Worm (Caenorhabditis elegans): Measurements from ENCODE around the gene gplb-1.
A peak's percentile ranks its signal among the peaks of the same experiment; 100 is the strongest.

gplb-1 gene

DNA sequence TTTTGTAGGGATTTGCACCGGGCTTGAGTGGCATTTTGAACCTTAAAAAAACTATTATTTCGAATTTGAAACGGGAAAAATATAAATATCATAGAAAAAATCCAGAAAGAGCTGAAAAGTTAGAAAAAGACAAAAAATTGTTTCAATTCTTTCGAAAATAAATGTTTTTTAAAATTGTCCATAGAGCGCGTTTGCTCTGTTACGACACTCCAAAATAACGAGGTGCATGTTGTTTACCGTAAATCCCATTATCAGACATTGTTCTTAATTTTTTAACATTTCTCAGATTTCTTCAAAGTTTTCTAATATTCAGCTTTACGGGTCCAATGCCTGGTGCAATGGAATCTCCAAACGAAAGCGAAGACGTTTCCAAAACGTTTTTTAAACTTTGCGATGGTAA is 9.0 kb downstream of the gplb-1 start, which contains the start of the genes dnj-22 and natc-1 (continued):
- TF ChIP-seq unc-62 (GFP tag; optimal IDR thresholded peaks at IDR 0.05 in 1 of 2) (no peak), unc-62 (tag; optimal IDR thresholded peaks at IDR 0.05) (no peak), hif-1 (tag; optimal IDR thresholded peaks at IDR 0.05) (peak in 1 of 2 experiments; percentile 19), ZK546.5 (tag; optimal IDR thresholded peaks at IDR 0.05) (no peak), pqm-1 (tag; optimal IDR thresholded peaks at IDR 0.05) (no peak)

- TF ChIP-seq Y48G9A.11 (GFP tag; IDR thresholded peaks at IDR 0.05) (no peak), lsy-2 (tag; optimal IDR thresholded peaks at IDR 0.05) (peak in 1 of 2 experiments; percentile 17), hlh-30 (tag; optimal IDR thresholded peaks at IDR 0.05; ENCODE audit: insufficient read depth) (peak; percentile 55), lin-15B (tag; optimal IDR thresholded peaks at IDR 0.05) (no peak), hmg-1.1 (GFP tag; IDR thresholded peaks at IDR 0.05) (no peak), madf-5 (GFP tag; IDR thresholded peaks at IDR 0.05) (no peak), mes-2 (tag; optimal IDR thresholded peaks at IDR 0.05; ENCODE audit: poor library complexity, severe bottlenecking) (peak; percentile 28), mdl-1 (tag; optimal IDR thresholded peaks at IDR 0.05) (no peak), hlh-11 (tag; optimal IDR thresholded peaks at IDR 0.05) (no peak), daf-8 (GFP tag; IDR thresholded peaks at IDR 0.05) (no peak), lin-38 (GFP tag; IDR thresholded peaks at IDR 0.05) (peak; percentile 54), jun-1 (tag; optimal IDR thresholded peaks at IDR 0.05) (no peak), aha-1 (tag) (peak; percentile 9), rbr-2 (tag; optimal IDR thresholded peaks at IDR 0.05) (no peak), arid-1 (GFP tag; conservative IDR thresholded peaks at IDR 0.05) (no peak), nhr-76 (tag; optimal IDR thresholded peaks at IDR 0.05) (no peak), dmd-6 (GFP tag; IDR thresholded peaks at IDR 0.05) (no peak), daf-12 (tag; optimal IDR thresholded peaks at IDR 0.05) (no peak), Y5F2A.4 (GFP tag; optimal IDR thresholded peaks at IDR 0.05) (no peak), nhr-111 (GFP tag; optimal IDR thresholded peaks at IDR 0.05) (no peak), dve-1 (tag; optimal IDR thresholded peaks at IDR 0.05; ENCODE audit: insufficient read depth) (peak; percentile 8), mep-1 (tag; optimal IDR thresholded peaks at IDR 0.05) (peak; percentile 15)
Observed at ce11 chrV:8460800-8461199, 10.2 kb downstream of the gplb-1 start.

DNA sequence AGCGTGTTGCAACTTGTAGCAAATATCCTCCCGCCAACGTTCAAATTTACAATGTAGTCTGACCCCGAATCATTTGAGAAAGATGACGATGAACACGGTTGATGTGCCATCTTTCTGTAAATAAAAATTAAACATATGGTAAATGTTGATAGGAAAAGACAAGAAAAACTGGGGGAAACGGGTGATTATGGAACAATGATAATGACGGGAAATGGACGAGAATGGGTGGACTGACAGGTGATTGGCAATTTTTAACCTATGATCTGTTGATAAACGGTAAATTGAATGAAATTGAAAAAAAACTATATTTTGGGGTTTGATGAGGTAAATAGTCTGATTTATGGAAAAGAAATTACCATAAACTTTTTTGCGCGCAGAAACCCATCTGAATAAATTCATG is 10.7 kb downstream of the gplb-1 start, which contains the start of gene T23B12.6:
TSS of gene T23B12.6 (minus strand) at position 114 of the 400 bp plus-strand sequence.
- TF ChIP-seq daf-16 (GFP tag; optimal IDR thresholded peaks at IDR 0.05): no peak
- peak; percentile 86 for TF ChIP-seq daf-16 (tag; optimal IDR thresholded peaks at IDR 0.05)
- TF ChIP-seq nhr-28 (tag; optimal IDR thresholded peaks at IDR 0.05): peak; percentile 47
- TF ChIP-seq skn-1 (tag; optimal IDR thresholded peaks at IDR 0.05): no peak
- TF ChIP-seq unc-62 (GFP tag; optimal IDR thresholded peaks at IDR 0.05 in 1 of 2): peak in 1 of 2 experiments; percentile 31
- TF ChIP-seq unc-62 (tag; optimal IDR thresholded peaks at IDR 0.05): no peak
- TF ChIP-seq R02D3.7 (tag; optimal IDR thresholded peaks at IDR 0.05): no peak
- TF ChIP-seq pqm-1 (tag; optimal IDR thresholded peaks at IDR 0.05): peak; percentile 37
- TF ChIP-seq dmd-9 (GFP tag; IDR thresholded peaks at IDR 0.05): no peak
- TF ChIP-seq php-3 (GFP tag; IDR thresholded peaks at IDR 0.05): no peak
- TF ChIP-seq tra-1 (GFP tag; IDR thresholded peaks at IDR 0.05): 0 out of 2 replicates have a peak, but pooled peaks have one; percentile 51
- no peak for TF ChIP-seq lim-7 (GFP tag; IDR thresholded peaks at IDR 0.05)
- TF ChIP-seq ctbp-1 (GFP tag; IDR thresholded peaks at IDR 0.05): no peak
- no peak for TF ChIP-seq zag-1 (tag; optimal IDR thresholded peaks at IDR 0.05)
- no peak for TF ChIP-seq aly-2 (tag; optimal IDR thresholded peaks at IDR 0.05)
- no peak for TF ChIP-seq nhr-111 (GFP tag; optimal IDR thresholded peaks at IDR 0.05)
- TF ChIP-seq dmd-6 (GFP tag; IDR thresholded peaks at IDR 0.05): peak; percentile 88
- no peak for TF ChIP-seq nhr-42 (GFP tag; IDR thresholded peaks at IDR 0.05)
- no peak for TF ChIP-seq Y48G9A.11 (GFP tag; IDR thresholded peaks at IDR 0.05)
- TF ChIP-seq hlh-11 (tag; optimal IDR thresholded peaks at IDR 0.05): peak; percentile 59
- TF ChIP-seq lin-13 (GFP tag; optimal IDR thresholded peaks at IDR 0.05): no peak
- peak; percentile 70 for TF ChIP-seq nhr-77 (tag; optimal IDR thresholded peaks at IDR 0.05)
- peak; percentile 69 for TF ChIP-seq aha-1 (tag)

Data from whole organism, L4 larva.